Worm (Caenorhabditis elegans) whole organism, L1 larva: ENCODE results near the gene moc-5.

Source experiments
- C04F5.9 ChIP-seq: sonication (generic microtip); optimal IDR thresholded peaks from 2 replicates; lab custom pipeline; 2016; ENCODE audit warnings: missing genetic modification characterization, missing compliant biosample characterization
- C34B4.2 ChIP-seq: sonication (generic microtip); optimal IDR thresholded peaks from 2 replicates; lab custom pipeline; 2017; ENCODE audit warnings: mild to moderate bottlenecking, missing genetic modification characterization, missing compliant biosample characterization
- Y116A8C.19 ChIP-seq: sonication (generic microtip); optimal IDR thresholded peaks from 2 replicates; lab custom pipeline; 2016; ENCODE audit warnings: missing compliant biosample characterization, missing genetic modification characterization, borderline replicate concordance
- aha-1 ChIP-seq: fragments of 150-350 bp; optimal IDR thresholded peaks from 2 replicates; lab custom pipeline; 2014; ENCODE audit warnings: missing biosample characterization, missing genetic modification characterization
- aly-2 ChIP-seq: fragments of 150-350 bp; optimal IDR thresholded peaks from 2 replicates; lab custom pipeline; 2014; ENCODE audit warnings: missing biosample characterization, missing genetic modification characterization
- blmp-1 ChIP-seq: fragments of 150-350 bp; optimal IDR thresholded peaks from 2 replicates; lab custom pipeline; 2014; ENCODE audit warnings: missing biosample characterization, missing genetic modification characterization
- ceh-8 ChIP-seq: fragments of 200-800 bp; sonication (Bioruptor generic); optimal IDR thresholded peaks from 2 replicates; lab custom pipeline; 2018; ENCODE audit warnings: mild to moderate bottlenecking, missing genetic modification characterization, moderate library complexity, missing compliant biosample characterization
- ceh-82 ChIP-seq, 3 experiments: fragments of 150-350 bp in 1 of 3; sonication (generic microtip) in 2 of 3; optimal IDR thresholded peaks; 2 replicates each; lab custom pipeline; 2014 to 2017; ENCODE audit warnings: missing biosample characterization in 3 of 3, missing genetic modification characterization in 3 of 3
- ces-1 ChIP-seq: fragments of 150-350 bp; optimal IDR thresholded peaks from 2 replicates; lab custom pipeline; 2014; ENCODE audit warnings: missing biosample characterization, missing genetic modification reagents, missing genetic modification characterization
- dsc-1 ChIP-seq: sonication (generic microtip); optimal IDR thresholded peaks from 2 replicates; lab custom pipeline; 2016; ENCODE audit warnings: mild to moderate bottlenecking, missing genetic modification characterization, missing compliant biosample characterization
- efl-1 ChIP-seq, 4 experiments: fragments of 150-350 bp; optimal IDR thresholded peaks in 3 of 4; peaks in 1 of 4; 1 replicate in 1 of 4; 2 replicates in 3 of 4; lab custom pipeline; 2014; ENCODE audit warnings: missing biosample characterization in 2 of 4, missing genetic modification characterization in 2 of 4, missing genetic modification reagents in 2 of 4
- egl-13 ChIP-seq: sonication (generic microtip); optimal IDR thresholded peaks from 2 replicates; lab custom pipeline; 2016; ENCODE audit warnings: missing genotype, missing genetic modification reagents, missing genetic modification characterization, missing compliant biosample characterization
- elt-3 ChIP-seq, 6 experiments: fragments of 150-350 bp in 1 of 6; sonication (generic microtip); optimal IDR thresholded peaks; 2 replicates each; lab custom pipeline; 2017 to 2018; ENCODE audit warnings: missing biosample characterization in 6 of 6, missing genetic modification characterization in 6 of 6, inconsistent platforms in 1 of 6
- ets-5 ChIP-seq: fragments of 200-800 bp; sonication (Bioruptor generic); IDR thresholded peaks from 2 replicates; pipeline ENCODE4 v1.3.6; 2022; ENCODE audit warnings: missing genetic modification characterization, missing compliant biosample characterization
- fkh-10 ChIP-seq: sonication (generic microtip); optimal IDR thresholded peaks from 2 replicates; lab custom pipeline; 2017; ENCODE audit warnings: missing biosample characterization, missing genetic modification reagents, missing genetic modification characterization
- fos-1 ChIP-seq: fragments of 150-350 bp; optimal IDR thresholded peaks from 2 replicates; lab custom pipeline; 2014; ENCODE audit warnings: missing biosample characterization, missing genetic modification characterization
- grh-1 ChIP-seq: fragments of 200-800 bp; sonication (Bioruptor generic); IDR thresholded peaks from 2 replicates; pipeline ENCODE4 v1.3.6; 2022; ENCODE audit warnings: missing genetic modification reagents, missing genetic modification characterization, missing compliant biosample characterization
- hlh-17 ChIP-seq: fragments of 200-800 bp; sonication (Bioruptor generic); optimal IDR thresholded peaks from 2 replicates; lab custom pipeline; 2018; ENCODE audit warnings: missing genetic modification characterization, mild to moderate bottlenecking, missing compliant biosample characterization, moderate library complexity, borderline replicate concordance
- hlh-4 ChIP-seq: sonication (generic microtip); optimal IDR thresholded peaks from 2 replicates; lab custom pipeline; 2016; ENCODE audit warnings: mild to moderate bottlenecking, missing genetic modification characterization, missing compliant biosample characterization
- hpl-2 ChIP-seq: fragments of 150-350 bp; optimal IDR thresholded peaks from 2 replicates; lab custom pipeline; 2014; ENCODE audit warnings: missing biosample characterization, missing genetic modification reagents, missing genetic modification characterization
- irx-1 ChIP-seq: sonication (generic microtip); optimal IDR thresholded peaks from 2 replicates; lab custom pipeline; 2016; ENCODE audit warnings: missing genetic modification characterization, missing compliant biosample characterization
- isw-1 ChIP-seq: fragments of 200-800 bp; sonication (Bioruptor generic); IDR thresholded peaks from 2 replicates; pipeline ENCODE4 v1.3.6; 2022; ENCODE audit warnings: missing genetic modification characterization, missing compliant biosample characterization
- jun-1 ChIP-seq: fragments of 150-350 bp; optimal IDR thresholded peaks from 2 replicates; lab custom pipeline; 2014; ENCODE audit warnings: missing biosample characterization, missing genetic modification reagents, missing genetic modification characterization
- lin-14 ChIP-seq: fragments of 200-800 bp; sonication (Bioruptor generic); optimal IDR thresholded peaks from 2 replicates; lab custom pipeline; 2018; ENCODE audit warnings: mild to moderate bottlenecking, missing genetic modification characterization, moderate library complexity, missing compliant biosample characterization
- lin-15B ChIP-seq: fragments of 150-350 bp; sonication (generic microtip); optimal IDR thresholded peaks from 3 replicates; lab custom pipeline; 2014; ENCODE audit warnings: missing biosample characterization, missing genetic modification characterization
- lin-35 ChIP-seq, 2 experiments: fragments of 150-350 bp; optimal IDR thresholded peaks; 2 replicates each; lab custom pipeline; 2014; ENCODE audit warnings: missing biosample characterization in 2 of 2, missing genetic modification characterization in 2 of 2, missing genetic modification reagents in 2 of 2
- lin-39 ChIP-seq: fragments of 150-350 bp; optimal IDR thresholded peaks from 2 replicates; lab custom pipeline; 2014; ENCODE audit warnings: missing biosample characterization, missing genetic modification reagents, missing genetic modification characterization
- lir-3 ChIP-seq: sonication (generic microtip); optimal IDR thresholded peaks from 2 replicates; lab custom pipeline; 2016; ENCODE audit warnings: mild to moderate bottlenecking, missing genetic modification characterization, moderate library complexity, missing compliant biosample characterization; ENCODE audit not compliant: poor library complexity
- lsy-2 ChIP-seq, 2 experiments: fragments of 150-350 bp; optimal IDR thresholded peaks; 2 replicates each; lab custom pipeline; 2014; ENCODE audit warnings: missing biosample characterization in 2 of 2, missing genetic modification characterization in 2 of 2
- mdl-1 ChIP-seq, 2 experiments: fragments of 150-350 bp; optimal IDR thresholded peaks; 2 replicates each; lab custom pipeline; 2014 to 2017; ENCODE audit warnings: missing biosample characterization in 2 of 2, missing genetic modification characterization in 2 of 2, inconsistent platforms in 1 of 2
- mef-2 ChIP-seq: fragments of 150-350 bp; optimal IDR thresholded peaks from 2 replicates; lab custom pipeline; 2014; ENCODE audit warnings: missing biosample characterization, missing genetic modification characterization
- mep-1 ChIP-seq: fragments of 150-350 bp; optimal IDR thresholded peaks from 2 replicates; lab custom pipeline; 2014; ENCODE audit warnings: missing biosample characterization, missing genetic modification characterization
- nhr-12 ChIP-seq: sonication (generic microtip); optimal IDR thresholded peaks from 2 replicates; lab custom pipeline; 2017; ENCODE audit warnings: missing biosample characterization, missing genetic modification characterization
- nhr-20 ChIP-seq: sonication (generic microtip); optimal IDR thresholded peaks from 2 replicates; lab custom pipeline; 2016; ENCODE audit warnings: mild to moderate bottlenecking, missing genetic modification characterization, missing compliant biosample characterization
- nhr-237 ChIP-seq: fragments of 150-350 bp; optimal IDR thresholded peaks from 2 replicates; lab custom pipeline; 2014; ENCODE audit warnings: missing biosample characterization, missing genetic modification characterization
- nhr-76 ChIP-seq: sonication (generic microtip); optimal IDR thresholded peaks from 2 replicates; lab custom pipeline; 2017; ENCODE audit warnings: missing biosample characterization, missing genetic modification characterization
- nhr-77 ChIP-seq: fragments of 150-350 bp; optimal IDR thresholded peaks from 2 replicates; lab custom pipeline; 2014; ENCODE audit warnings: missing biosample characterization, missing genetic modification characterization
- nhr-90 ChIP-seq: sonication (generic microtip); optimal IDR thresholded peaks from 2 replicates; lab custom pipeline; 2016; ENCODE audit warnings: mild to moderate bottlenecking, missing genetic modification characterization, missing compliant biosample characterization; ENCODE audit not compliant: poor library complexity
- rnt-1 ChIP-seq: sonication (generic microtip); optimal IDR thresholded peaks from 2 replicates; lab custom pipeline; 2016; ENCODE audit warnings: mild to moderate bottlenecking, missing genetic modification characterization, moderate library complexity, missing compliant biosample characterization
- skn-1 ChIP-seq: fragments of 150-350 bp; optimal IDR thresholded peaks from 2 replicates; lab custom pipeline; 2014; ENCODE audit warnings: missing biosample characterization, missing genetic modification characterization
- snpc-4 ChIP-seq: fragments of 150-350 bp; optimal IDR thresholded peaks from 2 replicates; lab custom pipeline; 2014; ENCODE audit warnings: missing biosample characterization, missing genetic modification characterization
- snu-23 ChIP-seq: sonication (generic microtip); optimal IDR thresholded peaks from 2 replicates; lab custom pipeline; 2016; ENCODE audit warnings: missing genetic modification characterization, missing compliant biosample characterization
- sox-4 ChIP-seq: sonication (generic microtip); optimal IDR thresholded peaks from 2 replicates; lab custom pipeline; 2016; ENCODE audit warnings: missing genetic modification characterization, missing compliant biosample characterization
- sptf-1 ChIP-seq: fragments of 150-350 bp; optimal IDR thresholded peaks from 2 replicates; lab custom pipeline; 2014; ENCODE audit warnings: missing biosample characterization, missing genetic modification characterization
- tbx-2 ChIP-seq: sonication (generic microtip); optimal IDR thresholded peaks from 2 replicates; lab custom pipeline; 2016; ENCODE audit warnings: missing genetic modification characterization, missing compliant biosample characterization
- tlp-1 ChIP-seq: fragments of 150-350 bp; optimal IDR thresholded peaks from 2 replicates; lab custom pipeline; 2014; ENCODE audit warnings: missing biosample characterization, missing genetic modification characterization
- unc-62 ChIP-seq: fragments of 150-350 bp; optimal IDR thresholded peaks from 2 replicates; lab custom pipeline; 2014; ENCODE audit warnings: missing biosample characterization, missing genetic modification reagents, missing genetic modification characterization
- unc-86 ChIP-seq: sonication (generic microtip); optimal IDR thresholded peaks from 2 replicates; lab custom pipeline; 2016; ENCODE audit warnings: missing genetic modification characterization, missing compliant biosample characterization
- vab-15 ChIP-seq: sonication (generic microtip); optimal IDR thresholded peaks from 2 replicates; lab custom pipeline; 2017; ENCODE audit warnings: missing genotype, mild to moderate bottlenecking, missing genetic modification characterization, missing compliant biosample characterization
- xbp-1 ChIP-seq: sonication (generic microtip); optimal IDR thresholded peaks from 2 replicates; lab custom pipeline; 2016; ENCODE audit warnings: missing genetic modification characterization, missing compliant biosample characterization
- zag-1 ChIP-seq: fragments of 150-350 bp; optimal IDR thresholded peaks from 2 replicates; lab custom pipeline; 2014; ENCODE audit warnings: missing biosample characterization, missing genetic modification characterization
- zip-4 ChIP-seq: fragments of 200-800 bp; sonication (Bioruptor generic); optimal IDR thresholded peaks from 2 replicates; lab custom pipeline; 2018; ENCODE audit warnings: mild to moderate bottlenecking, missing genetic modification characterization, moderate library complexity, missing compliant biosample characterization
- ztf-11 ChIP-seq, 2 experiments: sonication (generic microtip); optimal IDR thresholded peaks; 2 replicates each; lab custom pipeline; 2016 to 2017; ENCODE audit warnings: missing genetic modification characterization in 2 of 2, missing biosample characterization in 1 of 2, missing compliant biosample characterization in 1 of 2
- ztf-4 ChIP-seq: fragments of 150-350 bp; optimal IDR thresholded peaks from 2 replicates; lab custom pipeline; 2014; ENCODE audit warnings: missing biosample characterization, missing genetic modification characterization

The moc-5 gene

DNA sequence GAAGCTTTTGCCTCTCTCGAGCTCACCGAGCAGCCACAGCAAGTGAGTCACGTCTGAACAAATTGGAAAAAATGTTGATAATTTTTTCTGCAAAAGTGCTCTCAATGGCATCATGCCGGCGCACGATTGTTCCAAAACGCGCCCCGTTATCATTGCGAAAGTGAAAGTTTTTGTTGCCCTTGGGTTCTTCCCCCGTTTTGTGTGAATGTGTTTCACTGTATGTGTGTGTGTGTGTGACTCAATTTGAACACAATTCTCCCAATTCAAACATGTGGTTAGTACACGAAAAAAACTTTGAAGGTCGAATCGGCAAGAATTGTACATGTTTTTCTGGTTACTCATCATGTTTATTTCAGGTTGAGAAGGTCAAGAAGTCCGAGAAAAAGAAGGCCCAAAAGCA is 12.7 kb downstream of the moc-5 start (continued):
- TF ChIP-seq hpl-2 (GFP tag; lab: Kevin White, UChicago) (no peak), sptf-1 (tag; lab: Kevin White, UChicago) (no peak), nhr-12 (tag; lab: Kevin White, UChicago) (no peak), nhr-237 (no peak), grh-1 (GFP tag; lab: Robert Waterston, UW) (peak; percentile 56; the same call in 1 of the 2 replicates), ztf-11 (tag; optimal IDR thresholded peaks at IDR 0.05; lab: Kevin White, UChicago) (no peak), ces-1 (no peak), ztf-4 (tag; lab: Kevin White, UChicago) (no peak), nhr-20 (tag; lab: Kevin White, UChicago) (peak; percentile 52), lir-3 (no peak), snpc-4 (tag; lab: Kevin White, UChicago) (no peak), mef-2 (tag; lab: Kevin White, UChicago) (no peak), ets-5 (GFP tag; lab: Robert Waterston, UW) (no peak), mdl-1 (tag; optimal IDR thresholded peaks at IDR 0.05; lab: Kevin White, UChicago) (peak in 1 of 2 experiments; percentile 37), unc-86 (tag; lab: Kevin White, UChicago) (no peak), lin-39 (tag; lab: Kevin White, UChicago) (no peak), aly-2 (tag; lab: Kevin White, UChicago) (no peak), xbp-1 (tag; lab: Kevin White, UChicago) (no peak), efl-1 (optimal IDR thresholded peaks at IDR 0.05; lab: Kevin White, UChicago) (no peak), efl-1 (GFP tag; optimal IDR thresholded peaks at IDR 0.05 in 1 of 2; lab: Kevin White, UChicago) (peak in 1 of 2 experiments; percentile 2), egl-13 (no peak), isw-1 (GFP tag; lab: Robert Waterston, UW) (no peak), zag-1 (tag; lab: Kevin White, UChicago) (no peak), elt-3 (tag; optimal IDR thresholded peaks at IDR 0.05; lab: Kevin White, UChicago) (peak in 4 of 6 experiments; percentile 17 to 76 (median 42)), unc-62 (GFP tag; lab: Kevin White, UChicago) (no peak), jun-1 (tag; lab: Kevin White, UChicago) (peak; percentile 27), C34B4.2 (tag; lab: Kevin White, UChicago) (no peak), hlh-17 (GFP tag; lab: Kevin White, UChicago) (no peak), vab-15 (tag; lab: Kevin White, UChicago) (no peak), hlh-4 (tag; lab: Kevin White, UChicago) (no peak), tlp-1 (no peak), nhr-76 (tag; lab: Kevin White, UChicago) (no peak), sox-4 (tag; lab: Kevin White, UChicago) (no peak), dsc-1 (tag; lab: Kevin White, UChicago) (no peak), blmp-1 (peak; percentile 95), ceh-82 (tag; optimal IDR thresholded peaks at IDR 0.05; lab: Kevin White, UChicago) (no peak), snu-23 (GFP tag; lab: Kevin White, UChicago) (peak; percentile 9), lin-15B (tag; lab: Kevin White, UChicago) (no peak), C04F5.9 (tag; lab: Kevin White, UChicago) (no peak), fos-1 (tag; lab: Kevin White, UChicago) (no peak), lin-35 (GFP tag; optimal IDR thresholded peaks at IDR 0.05; lab: Kevin White, UChicago) (peak in 1 of 2 experiments; percentile 65), zip-4 (GFP tag; lab: Kevin White, UChicago) (no peak), lsy-2 (tag; optimal IDR thresholded peaks at IDR 0.05; lab: Kevin White, UChicago) (peak in 1 of 2 experiments; percentile 29), mep-1 (peak; percentile 60), tbx-2 (tag; lab: Kevin White, UChicago) (no peak), skn-1 (tag; lab: Kevin White, UChicago) (no peak), nhr-90 (tag; lab: Kevin White, UChicago) (no peak), fkh-10 (no peak), rnt-1 (no peak), lin-14 (GFP tag; lab: Kevin White, UChicago) (peak; percentile 88), Y116A8C.19 (tag; lab: Kevin White, UChicago) (no peak), irx-1 (tag; lab: Kevin White, UChicago) (no peak), ceh-8 (GFP tag; lab: Kevin White, UChicago) (no peak), aha-1 (tag; lab: Kevin White, UChicago) (no peak), nhr-77 (tag; lab: Kevin White, UChicago) (no peak)
